Worm (Caenorhabditis elegans) whole organism, L1 larva: Measurements from ENCODE around the gene ZK550.6.

Source experiments
- aly-2 ChIP-seq: fragments of 150-350 bp; optimal IDR thresholded peaks from 2 replicates; lab custom pipeline; 2014; ENCODE audit warnings: missing biosample characterization, missing genetic modification characterization
- ama-1 ChIP-seq: fragments of 150-350 bp; optimal IDR thresholded peaks from 2 replicates; lab custom pipeline; 2014
- ceh-82 ChIP-seq, 3 experiments: fragments of 150-350 bp in 1 of 3; sonication (generic microtip) in 2 of 3; optimal IDR thresholded peaks; 2 replicates each; lab custom pipeline; 2014 to 2017; ENCODE audit warnings: missing biosample characterization in 3 of 3, missing genetic modification characterization in 3 of 3
- ces-1 ChIP-seq: fragments of 150-350 bp; optimal IDR thresholded peaks from 2 replicates; lab custom pipeline; 2014; ENCODE audit warnings: missing biosample characterization, missing genetic modification reagents, missing genetic modification characterization
- fkh-4 ChIP-seq: sonication (generic microtip); optimal IDR thresholded peaks from 2 replicates; lab custom pipeline; 2016; ENCODE audit warnings: missing compliant biosample characterization, missing genetic modification characterization, borderline replicate concordance
- mdl-1 ChIP-seq, 2 experiments: fragments of 150-350 bp; optimal IDR thresholded peaks; 2 replicates each; lab custom pipeline; 2014 to 2017; ENCODE audit warnings: missing biosample characterization in 2 of 2, missing genetic modification characterization in 2 of 2, inconsistent platforms in 1 of 2
- nhr-237 ChIP-seq: fragments of 150-350 bp; optimal IDR thresholded peaks from 2 replicates; lab custom pipeline; 2014; ENCODE audit warnings: missing biosample characterization, missing genetic modification characterization
- nhr-77 ChIP-seq: fragments of 150-350 bp; optimal IDR thresholded peaks from 2 replicates; lab custom pipeline; 2014; ENCODE audit warnings: missing biosample characterization, missing genetic modification characterization
- pag-3 ChIP-seq: sonication (generic microtip); optimal IDR thresholded peaks from 2 replicates; lab custom pipeline; 2017; ENCODE audit warnings: missing genetic modification characterization, mild to moderate bottlenecking, missing compliant biosample characterization, antibody characterized with exemption, borderline replicate concordance; ENCODE audit not compliant: insufficient read depth
- sox-4 ChIP-seq: sonication (generic microtip); optimal IDR thresholded peaks from 2 replicates; lab custom pipeline; 2016; ENCODE audit warnings: missing genetic modification characterization, missing compliant biosample characterization
- unc-62 ChIP-seq: fragments of 150-350 bp; optimal IDR thresholded peaks from 2 replicates; lab custom pipeline; 2014; ENCODE audit warnings: missing biosample characterization, missing genetic modification reagents, missing genetic modification characterization
- xbp-1 ChIP-seq: sonication (generic microtip); optimal IDR thresholded peaks from 2 replicates; lab custom pipeline; 2016; ENCODE audit warnings: missing genetic modification characterization, missing compliant biosample characterization

- TF ChIP-seq ces-1: no peak
- TF ChIP-seq nhr-237 (tag; lab: Kevin White, UChicago): no peak
- no peak for TF ChIP-seq sox-4 (tag; lab: Kevin White, UChicago)
- no peak for TF ChIP-seq pag-3 (tag; lab: Kevin White, UChicago)
- TF ChIP-seq ceh-82 (tag; optimal IDR thresholded peaks at IDR 0.05; lab: Kevin White, UChicago): no peak
- TF ChIP-seq aly-2 (tag; lab: Kevin White, UChicago): no peak
- TF ChIP-seq ama-1: no peak
- no peak for TF ChIP-seq xbp-1
- no peak for TF ChIP-seq mdl-1 (tag; optimal IDR thresholded peaks at IDR 0.05; lab: Kevin White, UChicago)
- no peak for TF ChIP-seq nhr-77
- TF ChIP-seq fkh-4 (tag; lab: Kevin White, UChicago): no peak
- TF ChIP-seq unc-62 (GFP tag; lab: Kevin White, UChicago): no peak
These were observed 15.3 kb upstream of the ZK550.6 start for ce11 chrIV:17277459-17278173.
